Fruit fly (Drosophila melanogaster): ENCODE results near the gene MFS3.

- TF ChIP-seq toe (GFP tag; optimal IDR thresholded peaks at IDR 0.05): no peak
- no peak for TF ChIP-seq Clk (GFP tag; optimal IDR thresholded peaks at IDR 0.05)
- TF ChIP-seq CG7045 (GFP tag; optimal IDR thresholded peaks at IDR 0.05): no peak
- no peak for TF ChIP-seq bab1 (GFP tag; optimal IDR thresholded peaks at IDR 0.05)
- no peak for TF ChIP-seq Hr96 (GFP tag; optimal IDR thresholded peaks at IDR 0.05)
- TF ChIP-seq Mnt (GFP tag; optimal IDR thresholded peaks at IDR 0.05): peak; percentile 20
- no peak for TF ChIP-seq CG7101 (tag; optimal IDR thresholded peaks at IDR 0.05)
- TF ChIP-seq CG5204 (GFP tag; optimal IDR thresholded peaks at IDR 0.05): no peak
- TF ChIP-seq cnc (optimal IDR thresholded peaks at IDR 0.05): no peak
- no peak for TF ChIP-seq CG33017 (tag; optimal IDR thresholded peaks at IDR 0.05)
- no peak for TF ChIP-seq kay (GFP tag; ENCODE audit: borderline replicate concordance)
- TF ChIP-seq CG11617 (GFP tag; optimal IDR thresholded peaks at IDR 0.05): no peak
- no peak for TF ChIP-seq CG1620 (GFP tag; optimal IDR thresholded peaks at IDR 0.05)
Measured at dm6 chr2L:1120206-1120902, 22.6 kb upstream of the MFS3 start.
